Fruit fly (Drosophila melanogaster) whole organism, embryonic: ENCODE data around the gene Acat2.

Experiments
- CG10147 ChIP-seq: fragments of 200-800 bp; sonication (Bioruptor generic); optimal IDR thresholded peaks from 2 replicates; lab custom pipeline; 2019; ENCODE audit warnings: missing biosample characterization, mild to moderate bottlenecking, missing genetic modification characterization, moderate library complexity
- CG10462 ChIP-seq: fragments of 200-800 bp; sonication (Bioruptor generic); optimal IDR thresholded peaks from 2 replicates; lab custom pipeline; 2016; ENCODE audit warnings: missing biosample characterization, missing genetic modification characterization
- CG11560 ChIP-seq: fragments of 200-800 bp; sonication (Bioruptor generic); IDR thresholded peaks from 3 replicates; pipeline ENCODE4 v1.3.6; 2022; ENCODE audit warnings: missing biosample characterization, missing genetic modification characterization
- CG12744 ChIP-seq: fragments of 200-800 bp; sonication (Bioruptor generic); optimal IDR thresholded peaks from 2 replicates; lab custom pipeline; 2016; ENCODE audit warnings: missing biosample characterization, missing genetic modification characterization
- CG12769 ChIP-seq: fragments of 200-800 bp; sonication (Bioruptor generic); optimal IDR thresholded peaks from 2 replicates; lab custom pipeline; 2019; ENCODE audit warnings: missing biosample characterization, mild to moderate bottlenecking, missing genetic modification characterization, moderate library complexity
- CG14965 ChIP-seq: fragments of 200-800 bp; sonication (Bioruptor generic); optimal IDR thresholded peaks from 2 replicates; lab custom pipeline; 2016; ENCODE audit warnings: missing biosample characterization, missing genetic modification characterization, borderline replicate concordance
- CG15514 ChIP-seq: fragments of 200-800 bp; sonication (Bioruptor generic); optimal IDR thresholded peaks from 3 replicates; lab custom pipeline; 2017; ENCODE audit warnings: missing biosample characterization, missing genetic modification characterization, mild to moderate bottlenecking, moderate library complexity, missing genetic modification reagents
- CG17385 ChIP-seq: fragments of 200-800 bp; sonication (Bioruptor generic); optimal IDR thresholded peaks from 3 replicates; lab custom pipeline; 2018; ENCODE audit warnings: missing biosample characterization, mild to moderate bottlenecking, missing genetic modification characterization
- CG17612 ChIP-seq: fragments of 200-800 bp; sonication (Bioruptor generic); IDR thresholded peaks from 2 replicates; pipeline ENCODE4 v1.3.6; 2022; ENCODE audit warnings: missing biosample characterization, missing genetic modification characterization
- CG30403 ChIP-seq: fragments of 200-800 bp; sonication (Bioruptor generic); optimal IDR thresholded peaks from 3 replicates; lab custom pipeline; 2016; ENCODE audit warnings: missing biosample characterization, missing genetic modification characterization
- CG3407 ChIP-seq: fragments of 200-800 bp; sonication (Bioruptor generic); optimal IDR thresholded peaks from 2 replicates; lab custom pipeline; 2018; ENCODE audit warnings: missing biosample characterization, mild to moderate bottlenecking, missing genetic modification characterization
- CG4730 ChIP-seq: fragments of 200-800 bp; sonication (Bioruptor generic); IDR thresholded peaks from 2 replicates; pipeline ENCODE4 v1.3.6; 2022; ENCODE audit warnings: missing biosample characterization, missing genetic modification characterization
- CG5953 ChIP-seq: fragments of 200-800 bp; sonication (Bioruptor generic); IDR thresholded peaks from 2 replicates; pipeline ENCODE4 v1.3.6; 2022; ENCODE audit warnings: missing biosample characterization, missing genetic modification characterization
- CG6791 ChIP-seq: fragments of 200-800 bp; sonication (Bioruptor generic); IDR thresholded peaks from 3 replicates; pipeline ENCODE4 v1.3.6; 2022; ENCODE audit warnings: missing biosample characterization, missing genetic modification characterization; ENCODE audit not compliant: partially characterized antibody
- CG7271 ChIP-seq: fragments of 200-800 bp; sonication (Bioruptor generic); optimal IDR thresholded peaks from 2 replicates; lab custom pipeline; 2018; ENCODE audit warnings: missing biosample characterization, mild to moderate bottlenecking, missing genetic modification characterization, moderate library complexity
- CG8388 ChIP-seq: fragments of 200-800 bp; sonication (Bioruptor generic); optimal IDR thresholded peaks from 2 replicates; lab custom pipeline; 2019; ENCODE audit warnings: missing biosample characterization, mild to moderate bottlenecking, missing genetic modification characterization, moderate library complexity
- Dek ChIP-seq: fragments of 200-800 bp; sonication (Bioruptor generic); optimal IDR thresholded peaks from 3 replicates; lab custom pipeline; 2019; ENCODE audit warnings: missing biosample characterization, mild to moderate bottlenecking, missing genetic modification characterization, moderate library complexity
- Eip74EF ChIP-seq, 2 experiments: fragments of 200-800 bp in 1 of 2; fragments of >200 bp in 1 of 2; sonication (Bioruptor generic) in 1 of 2; optimal IDR thresholded peaks; 2 replicates each; lab custom pipeline; 2017 to 2019; ENCODE audit warnings: missing biosample characterization in 2 of 2, missing genetic modification characterization in 2 of 2, mild to moderate bottlenecking in 1 of 2, moderate library complexity in 1 of 2
- Elba2 ChIP-seq: fragments of 200-800 bp; sonication (Bioruptor generic); optimal IDR thresholded peaks from 3 replicates; lab custom pipeline; 2016; ENCODE audit warnings: missing biosample characterization, missing genetic modification characterization
- H2.0 ChIP-seq: fragments of 200-800 bp; sonication (Bioruptor generic); IDR thresholded peaks from 2 replicates; pipeline ENCODE4 v1.3.6; 2022; ENCODE audit warnings: missing biosample characterization, missing genetic modification characterization
- HLH4C ChIP-seq: fragments of 200-800 bp; sonication (Bioruptor generic); IDR thresholded peaks from 3 replicates; pipeline ENCODE4 v1.3.6; 2022; ENCODE audit warnings: missing biosample characterization, missing genetic modification characterization; ENCODE audit not compliant: partially characterized antibody
- HmgD ChIP-seq: fragments of 200-800 bp; sonication (Bioruptor generic); optimal IDR thresholded peaks from 3 replicates; lab custom pipeline; 2016; ENCODE audit warnings: missing biosample characterization, missing genetic modification characterization
- Hmx ChIP-seq: fragments of 200-800 bp; sonication (Bioruptor generic); optimal IDR thresholded peaks from 2 replicates; lab custom pipeline; 2016; ENCODE audit warnings: missing biosample characterization, missing genetic modification characterization
- Lim3 ChIP-seq: fragments of 200-800 bp; sonication (Bioruptor generic); IDR thresholded peaks from 2 replicates; pipeline ENCODE4 v1.3.6; 2022; ENCODE audit warnings: missing biosample characterization, missing genetic modification characterization
- Max ChIP-seq: fragments of 200-800 bp; sonication (Bioruptor generic); optimal IDR thresholded peaks from 2 replicates; lab custom pipeline; 2016; ENCODE audit warnings: missing biosample characterization, mild to moderate bottlenecking, missing genetic modification characterization
- Oaz ChIP-seq: fragments of 200-800 bp; sonication (Bioruptor generic); IDR thresholded peaks from 2 replicates; pipeline ENCODE4 v1.3.6; 2022; ENCODE audit warnings: missing biosample characterization, missing genetic modification characterization
- Scr ChIP-seq: fragments of 200-800 bp; sonication (Bioruptor generic); IDR thresholded peaks from 2 replicates; pipeline ENCODE4 v1.3.6; 2022; ENCODE audit warnings: missing biosample characterization, missing genetic modification characterization; ENCODE audit not compliant: partially characterized antibody
- Tbp ChIP-seq: fragments of >200 bp; optimal IDR thresholded peaks from 2 replicates; lab custom pipeline; 2018; ENCODE audit warnings: missing biosample characterization, missing genetic modification characterization
- ab ChIP-seq: fragments of 200-800 bp; sonication (Bioruptor generic); optimal IDR thresholded peaks from 2 replicates; lab custom pipeline; 2016; ENCODE audit warnings: missing biosample characterization, missing genetic modification characterization
- cad ChIP-seq: fragments of >200 bp; optimal IDR thresholded peaks from 2 replicates; lab custom pipeline; 2017; ENCODE audit warnings: missing biosample characterization, missing genetic modification characterization
- ci ChIP-seq: fragments of 200-800 bp; sonication (Bioruptor generic); IDR thresholded peaks from 3 replicates; pipeline ENCODE4 v1.3.6; 2022; ENCODE audit warnings: missing biosample characterization, missing genetic modification characterization
- dan ChIP-seq: fragments of 200-800 bp; sonication (Bioruptor generic); IDR thresholded peaks from 2 replicates; pipeline ENCODE4 v1.3.6; 2022; ENCODE audit warnings: missing biosample characterization, missing genetic modification characterization
- dimm ChIP-seq: fragments of 200-800 bp; sonication (Bioruptor generic); IDR thresholded peaks from 2 replicates; pipeline ENCODE4 v1.3.6; 2022; ENCODE audit warnings: missing biosample characterization, missing genetic modification characterization
- en ChIP-seq: fragments of 200-800 bp; sonication (Bioruptor generic); optimal IDR thresholded peaks from 2 replicates; lab custom pipeline; 2016; ENCODE audit warnings: missing biosample characterization, missing genetic modification characterization
- gcm2 ChIP-seq: fragments of 200-800 bp; sonication (Bioruptor generic); optimal IDR thresholded peaks from 2 replicates; lab custom pipeline; 2016; ENCODE audit warnings: missing biosample characterization, missing genetic modification characterization
- gfzf ChIP-seq: fragments of 200-800 bp; sonication (Bioruptor generic); optimal IDR thresholded peaks from 2 replicates; lab custom pipeline; 2016; ENCODE audit warnings: missing biosample characterization, mild to moderate bottlenecking, missing genetic modification characterization, moderate library complexity
- grau ChIP-seq: fragments of 200-800 bp; optimal IDR thresholded peaks from 3 replicates; lab custom pipeline; 2019; ENCODE audit warnings: missing biosample characterization, mild to moderate bottlenecking, missing genetic modification characterization, moderate library complexity
- ind ChIP-seq: fragments of 200-800 bp; sonication (Bioruptor generic); optimal IDR thresholded peaks from 3 replicates; lab custom pipeline; 2016; ENCODE audit warnings: missing biosample characterization, missing genetic modification characterization
- knrl ChIP-seq: fragments of 200-800 bp; sonication (Bioruptor generic); IDR thresholded peaks from 3 replicates; pipeline ENCODE4 v1.3.6; 2022; ENCODE audit warnings: missing biosample characterization, missing genetic modification characterization; ENCODE audit not compliant: partially characterized antibody
- lbe ChIP-seq: fragments of 200-800 bp; sonication (Bioruptor generic); optimal IDR thresholded peaks from 2 replicates; lab custom pipeline; 2016; ENCODE audit warnings: missing biosample characterization, mild to moderate bottlenecking, missing genetic modification characterization
- psq ChIP-seq: fragments of 200-800 bp; sonication (Bioruptor generic); optimal IDR thresholded peaks from 2 replicates; lab custom pipeline; 2017; ENCODE audit warnings: missing biosample characterization, missing genetic modification characterization
- pzg ChIP-seq: fragments of 200-800 bp; sonication (Bioruptor generic); optimal IDR thresholded peaks from 3 replicates; lab custom pipeline; 2018; ENCODE audit warnings: missing biosample characterization, mild to moderate bottlenecking, missing genetic modification characterization, moderate library complexity
- sens-2 ChIP-seq: fragments of 200-800 bp; sonication (Bioruptor generic); IDR thresholded peaks from 2 replicates; pipeline ENCODE4 v1.3.6; 2022; ENCODE audit warnings: missing biosample characterization, missing genetic modification characterization
- sisA ChIP-seq: fragments of 200-800 bp; sonication (Bioruptor generic); IDR thresholded peaks from 2 replicates; pipeline ENCODE4 v1.3.6; 2022; ENCODE audit warnings: missing biosample characterization, missing genetic modification characterization
- slou ChIP-seq: fragments of 200-800 bp; sonication (Bioruptor generic); optimal IDR thresholded peaks from 3 replicates; lab custom pipeline; 2016; ENCODE audit warnings: missing biosample characterization, missing genetic modification characterization
- sob ChIP-seq: fragments of 200-800 bp; sonication (Bioruptor generic); IDR thresholded peaks from 2 replicates; pipeline ENCODE4 v1.3.6; 2022; ENCODE audit warnings: missing biosample characterization, missing genetic modification characterization
- tgo ChIP-seq: fragments of 200-800 bp; sonication (Bioruptor generic); IDR thresholded peaks from 3 replicates; pipeline ENCODE4 v1.3.6; 2022; ENCODE audit warnings: missing biosample characterization, missing genetic modification characterization
- vfl ChIP-seq: fragments of 200-800 bp; sonication (Bioruptor generic); optimal IDR thresholded peaks from 2 replicates; lab custom pipeline; 2016; ENCODE audit warnings: missing biosample characterization, missing genetic modification characterization
- zfh1 ChIP-seq: fragments of 200-800 bp; sonication (Bioruptor generic); IDR thresholded peaks from 3 replicates; pipeline ENCODE4 v1.3.6; 2022; ENCODE audit warnings: missing biosample characterization, missing genetic modification characterization

Gene Acat2

dm6 chr3L:1313039-1313766, 10.5 kb downstream of the Acat2 start, which contains the start of the genes sturkopf and Herc4 (continued):
- TF ChIP-seq CG7271 (tag; lab: Kevin White, UChicago) (no peak), Hmx (GFP tag; lab: Kevin White, UChicago) (no peak), CG30403 (peak; percentile 94), cad (no peak), HmgD (peak; percentile 37), CG12744 (peak; percentile 23), H2.0 (GFP tag; lab: Robert Waterston, UW) (peak; percentile 46), pzg (GFP tag; lab: Kevin White, UChicago) (peak; percentile 59), dan (GFP tag; lab: Robert Waterston, UW) (no peak), ind (GFP tag; lab: Kevin White, UChicago) (peak; percentile 62), tgo (peak; percentile 48; the same call in 2 of the 3 replicates), ci (GFP tag; lab: Robert Waterston, UW) (peak; percentile 68), CG15514 (GFP tag; lab: Kevin White, UChicago) (peak; percentile 78), CG3407 (peak; percentile 69), sens-2 (GFP tag; lab: Robert Waterston, UW) (0 out of 2 replicates have a peak, but pooled peaks have one; percentile 5), Eip74EF (GFP tag; optimal IDR thresholded peaks at IDR 0.05; lab: Kevin White, UChicago) (no peak), vfl (GFP tag; lab: Kevin White, UChicago) (peak; percentile 85), Oaz (GFP tag; lab: Robert Waterston, UW) (0 out of 2 replicates have a peak, but pooled peaks have one; percentile 16), Lim3 (GFP tag; lab: Robert Waterston, UW) (no peak), knrl (GFP tag; lab: Robert Waterston, UW) (no peak), CG6791 (GFP tag; lab: Robert Waterston, UW) (no peak), CG14965 (no peak), HLH4C (GFP tag; lab: Robert Waterston, UW) (no peak), CG10147 (GFP tag; lab: Kevin White, UChicago) (peak; percentile 55), gfzf (GFP tag; lab: Kevin White, UChicago) (peak; percentile 46), CG10462 (GFP tag; lab: Kevin White, UChicago) (peak; percentile 19), Dek (tag; lab: Kevin White, UChicago) (peak; percentile 83), en (GFP tag; lab: Kevin White, UChicago) (peak; percentile 83), zfh1 (peak; percentile 52; the same call in 2 of the 3 replicates), Max (peak; percentile 45), Tbp (GFP tag; lab: Kevin White, UChicago) (no peak), lbe (GFP tag; lab: Kevin White, UChicago) (no peak), grau (tag; lab: Kevin White, UChicago) (peak; percentile 78), CG11560 (tag; lab: Robert Waterston, UW) (0 out of 3 replicates have a peak, but pooled peaks have one; percentile 23), Scr (GFP tag; lab: Robert Waterston, UW) (no peak), gcm2 (GFP tag; lab: Kevin White, UChicago) (peak; percentile 37), CG17385 (GFP tag; lab: Kevin White, UChicago) (peak; percentile 68), psq (peak; percentile 39), ab (GFP tag; lab: Kevin White, UChicago) (peak; percentile 56), CG5953 (GFP tag; lab: Robert Waterston, UW) (no peak), CG4730 (GFP tag; lab: Robert Waterston, UW) (peak; percentile 50), CG8388 (GFP tag; lab: Kevin White, UChicago) (peak; percentile 66), CG17612 (GFP tag; lab: Robert Waterston, UW) (no peak), sob (GFP tag; lab: Robert Waterston, UW) (peak; percentile 54), dimm (GFP tag; lab: Robert Waterston, UW) (no peak), Elba2 (GFP tag; lab: Kevin White, UChicago) (no peak), CG12769 (tag; lab: Kevin White, UChicago) (no peak), sisA (GFP tag; lab: Robert Waterston, UW) (peak; percentile 76), slou (GFP tag; lab: Kevin White, UChicago) (peak; percentile 44)
